Fruit fly (Drosophila melanogaster): ENCODE measurements around the gene CG4259.

CG4259 gene

DNA sequence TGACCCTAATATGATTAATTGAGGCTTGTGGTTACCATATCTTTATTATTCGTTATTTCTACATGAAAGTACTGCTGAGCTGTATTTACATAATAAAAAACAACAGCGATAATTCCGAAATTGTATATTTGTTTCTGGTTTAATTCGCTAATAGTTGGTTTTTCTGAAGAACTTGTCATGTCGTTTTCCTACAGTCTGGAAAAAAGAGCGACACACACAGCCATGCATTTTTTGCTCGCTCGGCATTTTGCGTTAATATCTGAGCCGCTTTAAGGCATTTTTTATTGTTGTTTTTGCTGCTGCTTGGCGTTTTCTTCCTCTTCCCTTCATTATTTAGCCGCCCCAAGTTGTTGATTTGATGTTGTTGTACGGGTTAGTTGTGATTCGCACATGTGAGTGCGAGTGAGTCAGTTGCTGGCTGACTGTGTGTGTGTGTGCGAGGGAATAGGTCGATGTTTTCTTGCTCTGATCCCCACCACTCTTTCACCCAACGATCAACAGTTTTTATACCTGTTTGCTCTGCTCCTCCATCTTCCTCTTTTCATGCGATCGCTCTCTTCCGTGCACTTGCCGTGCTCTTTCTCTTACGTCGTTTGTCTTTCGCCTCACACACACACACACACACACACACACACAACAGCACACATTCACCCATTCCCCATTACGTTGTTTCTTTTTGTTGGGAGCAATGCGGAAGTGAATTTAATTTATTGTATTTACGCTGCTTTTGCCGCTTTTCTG is 46.2 kb upstream of the CG4259 start:
- TF ChIP-seq CG12605 (GFP tag; IDR thresholded peaks at IDR 0.05) (peak; percentile 46), Snoo (tag; optimal IDR thresholded peaks at IDR 0.05) (peak; percentile 3), CG13204 (GFP tag; optimal IDR thresholded peaks at IDR 0.05) (peak; percentile 86), D1 (tag; optimal IDR thresholded peaks at IDR 0.05) (no peak), gl (tag; optimal IDR thresholded peaks at IDR 0.05) (no peak), CG34367 (tag; optimal IDR thresholded peaks at IDR 0.05) (no peak), CG10348 (GFP tag; IDR thresholded peaks at IDR 0.05) (no peak), CG9948 (tag; optimal IDR thresholded peaks at IDR 0.05) (peak; percentile 46), CG15710 (tag; optimal IDR thresholded peaks at IDR 0.05) (peak; percentile 35), Pif1A (GFP tag; optimal IDR thresholded peaks at IDR 0.05) (peak; percentile 19), CG4496 (GFP tag; IDR thresholded peaks at IDR 0.05) (peak; percentile 49; the same call in 2 of the 3 replicates), Ets98B (GFP tag; IDR thresholded peaks at IDR 0.05) (no peak; the same call in 1 of the 2 replicates), CG8301 (tag; optimal IDR thresholded peaks at IDR 0.05) (no peak), CG32121 (GFP tag; IDR thresholded peaks at IDR 0.05) (peak; percentile 37; the same call in 1 of the 2 replicates), rn (GFP tag; IDR thresholded peaks at IDR 0.05) (0 out of 2 replicates have a peak, but pooled peaks have one; percentile 49), EcR (GFP tag; optimal IDR thresholded peaks at IDR 0.05) (peak; percentile 94), Pif1B (GFP tag; optimal IDR thresholded peaks at IDR 0.05) (peak; percentile 58), fd96Ca (GFP tag; IDR thresholded peaks at IDR 0.05) (0 out of 3 replicates have a peak, but pooled peaks have one; percentile 26), CG14655 (GFP tag; optimal IDR thresholded peaks at IDR 0.05) (peak; percentile 23), CG17806 (tag; optimal IDR thresholded peaks at IDR 0.05) (peak; percentile 32), CG8159 (tag; optimal IDR thresholded peaks at IDR 0.05) (peak; percentile 15)

- TF ChIP-seq D1 (tag; optimal IDR thresholded peaks at IDR 0.05) (no peak), CG15710 (tag; optimal IDR thresholded peaks at IDR 0.05) (no peak), CG8301 (tag; optimal IDR thresholded peaks at IDR 0.05) (no peak), EcR (GFP tag; optimal IDR thresholded peaks at IDR 0.05) (no peak), Pif1A (GFP tag; optimal IDR thresholded peaks at IDR 0.05) (no peak), Pif1B (GFP tag; optimal IDR thresholded peaks at IDR 0.05) (no peak), Snoo (tag; optimal IDR thresholded peaks at IDR 0.05) (no peak), CG14655 (GFP tag; optimal IDR thresholded peaks at IDR 0.05) (no peak), gl (tag; optimal IDR thresholded peaks at IDR 0.05) (no peak), CG10348 (GFP tag; IDR thresholded peaks at IDR 0.05) (no peak), CG9948 (tag; optimal IDR thresholded peaks at IDR 0.05) (no peak)
Measured at dm6 chr2L:2173604-2174003, 44.6 kb upstream of the CG4259 start.

DNA sequence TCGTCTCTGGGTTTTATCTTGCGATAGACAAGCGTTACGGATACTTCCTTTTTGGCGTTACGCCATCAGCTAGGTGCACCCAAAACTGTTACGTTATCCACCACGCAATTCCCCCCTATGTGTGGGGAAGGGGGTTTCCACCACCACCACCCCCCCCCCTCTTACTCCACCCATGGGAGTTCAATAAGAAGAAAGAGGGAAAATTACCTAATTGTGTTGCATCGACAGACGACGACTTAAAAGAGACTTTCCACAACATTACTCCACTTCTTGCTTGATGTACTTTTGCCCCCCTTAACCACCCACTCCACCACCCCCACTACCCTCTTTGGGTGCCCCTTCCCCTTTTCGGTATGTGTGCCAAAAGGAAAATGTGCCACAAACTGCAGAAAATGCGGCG is 44.2 kb upstream of the CG4259 start:
- no peak for TF ChIP-seq CG8159 (tag; optimal IDR thresholded peaks at IDR 0.05)
- no peak for TF ChIP-seq CG8301 (tag; optimal IDR thresholded peaks at IDR 0.05)
- TF ChIP-seq EcR (GFP tag; optimal IDR thresholded peaks at IDR 0.05) = no peak
- no peak for TF ChIP-seq Pif1A (GFP tag; optimal IDR thresholded peaks at IDR 0.05)
- TF ChIP-seq CG14655 (GFP tag; optimal IDR thresholded peaks at IDR 0.05) = no peak
- TF ChIP-seq CG10348 (GFP tag; IDR thresholded peaks at IDR 0.05) = no peak
- no peak for TF ChIP-seq CG34367 (tag; optimal IDR thresholded peaks at IDR 0.05)
- no peak for TF ChIP-seq D1 (tag; optimal IDR thresholded peaks at IDR 0.05)

dm6 chr2L:2172460-2173121 is 43.6 kb upstream of the CG4259 start:
- TF ChIP-seq Snoo (tag; optimal IDR thresholded peaks at IDR 0.05) (no peak), gl (tag; optimal IDR thresholded peaks at IDR 0.05) (no peak), CG14655 (GFP tag; optimal IDR thresholded peaks at IDR 0.05) (no peak), rn (GFP tag; IDR thresholded peaks at IDR 0.05) (no peak), CG13204 (GFP tag; optimal IDR thresholded peaks at IDR 0.05) (no peak), CG8301 (tag; optimal IDR thresholded peaks at IDR 0.05) (no peak), CG34367 (tag; optimal IDR thresholded peaks at IDR 0.05) (no peak), Pif1B (GFP tag; optimal IDR thresholded peaks at IDR 0.05) (no peak)

DNA sequence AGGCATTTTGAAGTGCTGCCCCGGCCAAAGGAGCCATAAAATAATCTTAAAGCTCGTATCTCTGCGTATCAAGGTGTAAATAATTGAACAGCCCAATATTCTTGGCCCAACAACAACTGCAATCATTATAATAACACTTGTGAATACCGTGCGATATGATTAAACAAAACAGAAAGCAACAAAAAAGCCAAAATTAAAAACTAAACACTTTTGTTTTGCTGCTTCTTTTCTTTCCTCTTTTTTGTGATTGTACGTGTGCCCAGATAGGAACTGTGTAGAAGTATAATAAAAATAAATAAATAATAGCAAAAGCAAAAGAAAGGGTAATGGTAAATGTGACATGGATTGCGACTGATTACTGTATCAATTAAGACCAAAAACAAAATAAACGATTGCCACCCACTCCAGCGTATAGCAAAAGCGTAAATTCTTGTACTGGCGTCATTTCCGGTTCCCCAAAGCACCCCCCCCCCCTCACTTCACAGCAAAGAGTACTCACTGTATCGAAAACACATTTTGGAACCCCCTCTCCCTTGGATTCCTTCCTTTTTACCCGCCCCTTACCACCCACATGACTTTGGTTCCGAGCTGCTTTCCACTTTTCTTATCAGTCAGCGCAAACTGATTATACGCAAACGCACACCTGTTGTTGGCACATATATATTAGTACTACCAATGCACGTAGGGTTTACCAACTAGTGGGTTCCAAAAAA is 42.5 kb upstream of the CG4259 start:
- TF ChIP-seq Ets98B (GFP tag; IDR thresholded peaks at IDR 0.05) (no peak), CG14655 (GFP tag; optimal IDR thresholded peaks at IDR 0.05) (no peak), Snoo (tag; optimal IDR thresholded peaks at IDR 0.05) (no peak), CG15710 (tag; optimal IDR thresholded peaks at IDR 0.05) (no peak)

DNA sequence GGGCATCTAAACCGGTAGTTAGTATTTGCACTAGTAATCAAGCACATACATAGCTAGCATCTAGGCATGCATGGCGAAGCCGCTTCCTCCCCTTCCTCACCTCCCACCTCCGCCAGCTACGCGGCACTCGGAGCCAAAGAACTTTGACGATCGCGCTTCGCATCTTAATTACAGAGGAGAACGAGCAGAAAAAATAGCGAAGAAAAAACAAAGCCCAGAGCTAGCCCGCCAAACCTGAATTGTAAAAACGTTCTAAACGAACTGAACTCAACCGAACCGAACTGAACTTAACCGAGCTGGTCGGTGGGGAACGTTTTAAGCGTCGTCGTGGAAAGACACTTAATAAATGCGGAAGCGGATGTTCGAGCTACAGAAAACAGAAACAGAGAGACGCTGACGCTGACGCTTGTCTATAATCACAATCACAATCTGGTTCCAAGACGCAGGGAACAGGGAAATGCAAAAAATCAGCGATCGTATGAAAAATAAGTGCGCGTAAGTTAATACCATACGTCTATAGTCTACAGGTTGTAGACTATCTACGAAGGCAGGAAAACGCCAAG is 39.9 kb upstream of the CG4259 start:
- TF ChIP-seq Snoo (tag; optimal IDR thresholded peaks at IDR 0.05) (no peak), rn (GFP tag; IDR thresholded peaks at IDR 0.05) (no peak), CG4496 (GFP tag; IDR thresholded peaks at IDR 0.05) (no peak; the same call in 2 of the 3 replicates), EcR (GFP tag; optimal IDR thresholded peaks at IDR 0.05) (peak; percentile 95), CG13204 (GFP tag; optimal IDR thresholded peaks at IDR 0.05) (peak; percentile 69)
